Worm (Caenorhabditis elegans) whole organism, mixed stage, embryonic: Measurements from ENCODE around the gene rsp-4.

Experiments
- mls-2 ChIP-seq: sonication (generic microtip); optimal IDR thresholded peaks from 2 replicates; lab custom pipeline; 2016; ENCODE audit warnings: mild to moderate bottlenecking, missing genetic modification characterization, moderate library complexity, missing compliant biosample characterization
- nhr-28 ChIP-seq: fragments of 150-350 bp; optimal IDR thresholded peaks from 2 replicates; lab custom pipeline; 2014; ENCODE audit warnings: missing biosample characterization, missing genetic modification characterization

DNA sequence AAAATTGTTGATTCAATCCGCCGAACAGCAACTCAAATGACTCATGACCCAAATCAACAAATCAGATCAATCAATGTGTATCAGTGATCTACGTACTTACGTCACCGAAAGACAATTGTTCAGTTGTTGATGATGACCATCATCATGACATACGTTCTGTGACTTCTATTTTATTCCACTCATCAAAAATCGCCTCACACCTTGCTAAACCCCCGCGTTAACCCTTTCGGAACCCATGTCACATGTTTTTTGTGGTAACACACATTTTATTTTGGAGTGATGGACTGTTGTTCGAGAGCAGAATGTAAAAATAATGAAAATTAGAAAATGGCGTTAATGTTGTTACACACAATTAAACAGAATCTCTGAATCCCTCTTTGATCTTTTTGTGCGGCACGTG is 46.2 kb downstream of the rsp-4 start:
- TF ChIP-seq mls-2 (tag; lab: Kevin White, UChicago): no peak
- TF ChIP-seq nhr-28 (tag; lab: Kevin White, UChicago): no peak
